Worm (Caenorhabditis elegans) whole organism, early embryonic: Measurements from ENCODE around the gene phlp-2.

Source experiments
- aly-1 ChIP-seq: sonication (generic microtip); optimal IDR thresholded peaks from 2 replicates; lab custom pipeline; 2016; ENCODE audit warnings: missing genetic modification characterization, missing compliant biosample characterization
- ama-1 ChIP-seq: fragments of 150-350 bp; optimal IDR thresholded peaks from 2 replicates; lab custom pipeline; 2014
- ceh-13 ChIP-seq: fragments of 200-800 bp; sonication (Bioruptor generic); optimal IDR thresholded peaks from 2 replicates; lab custom pipeline; 2018; ENCODE audit warnings: mild to moderate bottlenecking, missing genetic modification characterization, missing compliant biosample characterization
- ets-7 ChIP-seq: sonication (generic microtip); optimal IDR thresholded peaks from 2 replicates; lab custom pipeline; 2016; ENCODE audit warnings: missing genotype, missing genetic modification characterization, missing compliant biosample characterization
- flt-1 ChIP-seq: fragments of 200-800 bp; sonication (Bioruptor generic); IDR thresholded peaks from 2 replicates; pipeline ENCODE4 v1.3.6; 2022; ENCODE audit warnings: missing genetic modification characterization, missing compliant biosample characterization
- hmg-4 ChIP-seq: fragments of 200-800 bp; sonication (Bioruptor generic); optimal IDR thresholded peaks from 2 replicates; lab custom pipeline; 2018; ENCODE audit warnings: mild to moderate bottlenecking, missing genetic modification characterization, missing compliant biosample characterization
- hnd-1 ChIP-seq: sonication (generic microtip); optimal IDR thresholded peaks from 2 replicates; lab custom pipeline; 2016; ENCODE audit warnings: missing genetic modification characterization, missing compliant biosample characterization
- pes-1 ChIP-seq: fragments of 200-800 bp; sonication (Bioruptor generic); IDR thresholded peaks from 2 replicates; pipeline ENCODE4 v1.3.6; 2022; ENCODE audit warnings: missing genetic modification reagents, missing genetic modification characterization, missing compliant biosample characterization

DNA sequence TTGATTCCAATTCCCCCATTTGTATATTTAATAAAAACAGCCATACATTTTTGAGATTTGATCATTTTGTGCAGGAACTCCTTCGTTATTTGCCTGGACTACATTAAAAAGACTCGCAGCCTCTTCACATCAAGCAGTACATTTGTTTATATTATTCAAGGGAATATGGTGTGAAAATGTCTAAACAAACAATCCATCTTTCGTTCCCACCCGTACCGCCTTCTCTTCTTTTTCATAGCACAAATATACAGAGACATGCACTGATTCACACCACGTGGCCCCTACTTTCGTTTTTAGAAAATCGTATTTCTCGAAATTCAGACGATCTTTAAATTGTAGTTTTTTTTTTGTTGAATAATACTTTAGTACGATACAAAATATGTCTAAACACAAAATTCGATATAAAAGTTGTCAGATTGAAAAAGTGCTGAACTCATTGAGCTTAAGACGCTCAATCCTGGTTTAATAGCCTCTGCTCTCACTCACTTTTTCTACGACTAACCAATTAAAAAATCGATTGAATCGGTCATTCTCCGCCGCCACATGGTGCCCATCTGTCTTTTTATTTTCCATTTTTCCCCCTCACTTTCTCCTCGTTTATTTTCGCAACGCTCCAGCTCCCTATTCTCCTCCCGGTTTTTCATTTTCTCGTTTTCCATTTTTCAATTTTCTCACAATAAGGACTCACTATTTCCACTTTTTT lies 13.8 kb upstream of the phlp-2 start:
- TF ChIP-seq ama-1 (lab: Kevin White, UChicago) (no peak), ceh-13 (no peak), pes-1 (GFP tag; lab: Robert Waterston, UW) (no peak), hnd-1 (no peak), flt-1 (no peak), ets-7 (no peak), hmg-4 (GFP tag; lab: Kevin White, UChicago) (no peak), aly-1 (tag; lab: Kevin White, UChicago) (no peak)
